Fruit fly (Drosophila melanogaster): ENCODE results near the gene CheB93a.
A peak's percentile ranks its signal among the peaks of the same experiment; 100 is the strongest.

The CheB93a gene

DNA sequence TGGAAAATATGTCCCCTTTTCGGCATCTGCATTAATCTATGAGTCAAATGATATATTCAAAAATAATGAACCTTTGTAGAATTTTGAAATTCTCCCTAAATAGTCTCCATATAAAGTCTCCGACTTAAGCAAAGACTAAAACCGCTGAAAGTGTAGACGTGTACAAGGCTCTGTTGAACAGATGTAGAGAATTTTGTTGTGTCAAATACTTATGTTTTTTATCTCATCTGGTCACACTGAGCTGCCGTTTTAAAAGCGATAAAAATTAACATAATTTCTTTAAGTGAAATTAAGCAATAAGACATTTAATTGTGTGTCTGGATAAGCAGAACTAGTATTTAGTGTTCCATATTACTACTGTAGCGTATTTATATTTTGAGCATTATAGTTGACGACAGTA, 21.1 kb upstream of the CheB93a start (continued):
- TF ChIP-seq Med (GFP tag) (peak; percentile 62), Ets97D (GFP tag; optimal IDR thresholded peaks at IDR 0.05) (peak; percentile 1), pzg (GFP tag; optimal IDR thresholded peaks at IDR 0.05) (peak; percentile 26), CG10267 (tag; optimal IDR thresholded peaks at IDR 0.05) (peak; percentile 24), CG7786 (GFP tag; optimal IDR thresholded peaks at IDR 0.05) (no peak), sens (GFP tag) (peak; percentile 44), Bteb2 (GFP tag; optimal IDR thresholded peaks at IDR 0.05) (no peak), CG16815 (GFP tag; optimal IDR thresholded peaks at IDR 0.05) (no peak), CG15696 (tag; optimal IDR thresholded peaks at IDR 0.05) (no peak), HLH3B (GFP tag; IDR thresholded peaks at IDR 0.05) (no peak), E2f2 (GFP tag; IDR thresholded peaks at IDR 0.05) (peak; percentile 69), CG14965 (GFP tag; optimal IDR thresholded peaks at IDR 0.05; ENCODE audit: borderline replicate concordance) (no peak), Jarid2 (GFP tag; optimal IDR thresholded peaks at IDR 0.05) (peak; percentile 71), Nf-YC (tag; optimal IDR thresholded peaks at IDR 0.05) (peak; percentile 63), Dek (tag; optimal IDR thresholded peaks at IDR 0.05) (no peak), CG1233 (GFP tag; optimal IDR thresholded peaks at IDR 0.05) (no peak), Atf-2 (GFP tag; optimal IDR thresholded peaks at IDR 0.05) (no peak), hb (GFP tag; IDR thresholded peaks at IDR 0.05; ENCODE audit: partially characterized antibody) (no peak), Gug (GFP tag; IDR thresholded peaks at IDR 0.05) (no peak), bowl (GFP tag; IDR thresholded peaks at IDR 0.05) (no peak), abd-A (tag; optimal IDR thresholded peaks at IDR 0.05) (peak; percentile 54), Six4 (GFP tag; optimal IDR thresholded peaks at IDR 0.05) (no peak), CG2116 (GFP tag; optimal IDR thresholded peaks at IDR 0.05) (no peak), Camta (GFP tag; optimal IDR thresholded peaks at IDR 0.05) (no peak), CG14014 (GFP tag; IDR thresholded peaks at IDR 0.05) (no peak), Hey (tag; optimal IDR thresholded peaks at IDR 0.05) (no peak), CG4820 (GFP tag; optimal IDR thresholded peaks at IDR 0.05) (no peak), Ssrp (tag; optimal IDR thresholded peaks at IDR 0.05) (no peak), crol (GFP tag; IDR thresholded peaks at IDR 0.05) (no peak), CG14860 (GFP tag; IDR thresholded peaks at IDR 0.05; ENCODE audit: partially characterized antibody) (no peak), CG10321 (GFP tag; IDR thresholded peaks at IDR 0.05) (no peak), CoRest (tag; optimal IDR thresholded peaks at IDR 0.05) (peak; percentile 22), sqz (GFP tag; optimal IDR thresholded peaks at IDR 0.05) (no peak), CG13287 (GFP tag; IDR thresholded peaks at IDR 0.05; ENCODE audit: partially characterized antibody) (peak; percentile 58; the same call in 1 of the 2 replicates), Chrac-16 (GFP tag; optimal IDR thresholded peaks at IDR 0.05) (no peak), luna (GFP tag; optimal IDR thresholded peaks at IDR 0.05) (no peak), fd3F (GFP tag; optimal IDR thresholded peaks at IDR 0.05) (no peak), CG2678 (tag; optimal IDR thresholded peaks at IDR 0.05) (no peak), onecut (GFP tag; IDR thresholded peaks at IDR 0.05) (no peak), D (optimal IDR thresholded peaks at IDR 0.05) (no peak), D (GFP tag; optimal IDR thresholded peaks at IDR 0.05) (no peak), CG9797 (GFP tag; optimal IDR thresholded peaks at IDR 0.05) (peak; percentile 17), CG10366 (GFP tag; IDR thresholded peaks at IDR 0.05) (no peak), Stat92E (GFP tag; optimal IDR thresholded peaks at IDR 0.05) (no peak), dimm (GFP tag; IDR thresholded peaks at IDR 0.05) (no peak), Poxn (GFP tag; IDR thresholded peaks at IDR 0.05) (no peak), CG30020 (tag; optimal IDR thresholded peaks at IDR 0.05) (no peak), CG2712 (tag; optimal IDR thresholded peaks at IDR 0.05) (peak; percentile 52), CG10654 (GFP tag; optimal IDR thresholded peaks at IDR 0.05) (no peak), chm (GFP tag; IDR thresholded peaks at IDR 0.05) (no peak), gcm2 (GFP tag; optimal IDR thresholded peaks at IDR 0.05) (no peak), Hr51 (GFP tag; optimal IDR thresholded peaks at IDR 0.05) (no peak)
